Fruit fly (Drosophila melanogaster) whole organism, prepupa: ENCODE results near the gene CG3224.

Experiments used
- CG10631 ChIP-seq: fragments of 200-800 bp; sonication (Bioruptor generic); optimal IDR thresholded peaks from 2 replicates; lab custom pipeline; 2016; ENCODE audit warnings: missing biosample characterization, missing genetic modification characterization
- CG10669 ChIP-seq: fragments of 200-800 bp; sonication (Bioruptor generic); optimal IDR thresholded peaks from 3 replicates; lab custom pipeline; 2018; ENCODE audit warnings: missing biosample characterization, mild to moderate bottlenecking, missing genetic modification characterization, moderate library complexity
- CG11294 ChIP-seq: fragments of 200-800 bp; sonication (Bioruptor generic); IDR thresholded peaks from 2 replicates; pipeline ENCODE4 v1.3.6; 2022; ENCODE audit warnings: missing biosample characterization, missing genetic modification characterization
- CG11762 ChIP-seq: fragments of 200-800 bp; sonication (Bioruptor generic); optimal IDR thresholded peaks from 3 replicates; lab custom pipeline; 2016; ENCODE audit warnings: missing biosample characterization, missing genetic modification characterization; ENCODE audit not compliant: insufficient read depth
- CG1621 ChIP-seq: fragments of 200-800 bp; sonication (Bioruptor generic); optimal IDR thresholded peaks from 3 replicates; lab custom pipeline; 2018; ENCODE audit warnings: missing biosample characterization, mild to moderate bottlenecking, missing genetic modification characterization
- CG16779 ChIP-seq: fragments of 200-800 bp; sonication (Bioruptor generic); optimal IDR thresholded peaks from 3 replicates; lab custom pipeline; 2017; ENCODE audit warnings: missing biosample characterization, mild to moderate bottlenecking, missing genetic modification characterization
- CG31627 ChIP-seq: fragments of 200-800 bp; sonication (Bioruptor generic); optimal IDR thresholded peaks from 3 replicates; lab custom pipeline; 2016; ENCODE audit warnings: missing biosample characterization, missing genetic modification characterization
- CG32006 ChIP-seq: fragments of 200-800 bp; sonication (Bioruptor generic); optimal IDR thresholded peaks from 3 replicates; lab custom pipeline; 2017; ENCODE audit warnings: missing biosample characterization, mild to moderate bottlenecking, missing genetic modification characterization
- CG34406 ChIP-seq: fragments of 200-800 bp; sonication (Bioruptor generic); optimal IDR thresholded peaks from 3 replicates; lab custom pipeline; 2016; ENCODE audit warnings: missing biosample characterization, missing genetic modification characterization
- CG3919 ChIP-seq: fragments of 200-800 bp; sonication (Bioruptor generic); optimal IDR thresholded peaks from 3 replicates; lab custom pipeline; 2016; ENCODE audit warnings: missing biosample characterization, missing genetic modification characterization
- CG6792 ChIP-seq: fragments of 200-800 bp; sonication (Bioruptor generic); optimal IDR thresholded peaks from 3 replicates; lab custom pipeline; 2016; ENCODE audit warnings: missing biosample characterization, missing genetic modification characterization
- CG6808 ChIP-seq: fragments of 200-800 bp; sonication (Bioruptor generic); optimal IDR thresholded peaks from 3 replicates; lab custom pipeline; 2017; ENCODE audit warnings: missing biosample characterization, missing genetic modification characterization, mild to moderate bottlenecking, moderate library complexity, missing genetic modification reagents
- CG6854 ChIP-seq: fragments of 200-800 bp; sonication (Bioruptor generic); optimal IDR thresholded peaks from 2 replicates; lab custom pipeline; 2017; ENCODE audit warnings: missing biosample characterization, mild to moderate bottlenecking, missing genetic modification characterization
- CG7368 ChIP-seq: fragments of 200-800 bp; sonication (Bioruptor generic); optimal IDR thresholded peaks from 3 replicates; lab custom pipeline; 2016; ENCODE audit warnings: missing biosample characterization, missing genetic modification characterization
- CG8119 ChIP-seq: fragments of 200-800 bp; sonication (Bioruptor generic); IDR thresholded peaks from 3 replicates; pipeline ENCODE4 v1.3.6; 2022; ENCODE audit warnings: missing biosample characterization, missing genetic modification characterization
- CG8319 ChIP-seq: fragments of 200-800 bp; sonication (Bioruptor generic); optimal IDR thresholded peaks from 3 replicates; lab custom pipeline; 2016; ENCODE audit warnings: missing biosample characterization, missing genetic modification characterization
- Eip78C ChIP-seq: fragments of 200-800 bp; sonication (Bioruptor generic); peaks from one replicate; lab custom pipeline; 2016; ENCODE audit warnings: missing biosample characterization, missing genetic modification characterization
- Eip93F ChIP-seq: fragments of 200-800 bp; sonication (Bioruptor generic); optimal IDR thresholded peaks from 2 replicates; lab custom pipeline; 2016; ENCODE audit warnings: missing biosample characterization, mild to moderate bottlenecking, missing genetic modification characterization
- Ets21C ChIP-seq: fragments of 200-800 bp; sonication (Bioruptor generic); optimal IDR thresholded peaks from 3 replicates; lab custom pipeline; 2016; ENCODE audit warnings: missing biosample characterization, missing genetic modification characterization
- Ets96B ChIP-seq: fragments of 200-800 bp; optimal IDR thresholded peaks from 2 replicates; lab custom pipeline; 2019; ENCODE audit warnings: missing biosample characterization, mild to moderate bottlenecking, missing genetic modification characterization, moderate library complexity
- Gug ChIP-seq: fragments of 200-800 bp; sonication (Bioruptor generic); IDR thresholded peaks from 2 replicates; pipeline ENCODE4 v1.3.6; 2022; ENCODE audit warnings: missing biosample characterization, missing genetic modification characterization
- Hr38 ChIP-seq: sonication (Bioruptor generic); optimal IDR thresholded peaks from 2 replicates; lab custom pipeline; 2016; ENCODE audit warnings: missing biosample characterization, missing genetic modification characterization
- Hr39 ChIP-seq: fragments of 200-800 bp; sonication (Bioruptor generic); optimal IDR thresholded peaks from 2 replicates; lab custom pipeline; 2016; ENCODE audit warnings: missing biosample characterization, missing genetic modification characterization
- Hr4 ChIP-seq: fragments of 200-800 bp; sonication (Bioruptor generic); optimal IDR thresholded peaks from 3 replicates; lab custom pipeline; 2016; ENCODE audit warnings: missing biosample characterization, missing genetic modification characterization
- Lpt ChIP-seq: fragments of 200-800 bp; sonication (Bioruptor generic); optimal IDR thresholded peaks from 3 replicates; lab custom pipeline; 2016; ENCODE audit warnings: missing biosample characterization, missing genetic modification characterization
- Met ChIP-seq: fragments of 200-800 bp; sonication (Bioruptor generic); optimal IDR thresholded peaks from 3 replicates; lab custom pipeline; 2016; ENCODE audit warnings: missing biosample characterization, missing genetic modification characterization
- OdsH ChIP-seq: fragments of 200-800 bp; sonication (Bioruptor generic); optimal IDR thresholded peaks from 3 replicates; lab custom pipeline; 2016; ENCODE audit warnings: missing biosample characterization, missing genetic modification characterization
- Sox14 ChIP-seq: fragments of 200-800 bp; sonication (Bioruptor generic); optimal IDR thresholded peaks from 3 replicates; lab custom pipeline; 2016; ENCODE audit warnings: missing biosample characterization, missing genetic modification characterization
- Sox15 ChIP-seq: fragments of 200-800 bp; sonication (Bioruptor generic); optimal IDR thresholded peaks from 3 replicates; lab custom pipeline; 2016; ENCODE audit warnings: missing biosample characterization, missing genetic modification characterization
- achi ChIP-seq: fragments of 200-800 bp; sonication (Bioruptor generic); optimal IDR thresholded peaks from 3 replicates; lab custom pipeline; 2016; ENCODE audit warnings: missing biosample characterization, missing genetic modification characterization
- eg ChIP-seq: fragments of 200-800 bp; sonication (Bioruptor generic); IDR thresholded peaks from 3 replicates; pipeline ENCODE4 v1.3.6; 2022; ENCODE audit warnings: missing biosample characterization, missing genetic modification characterization
- fd59A ChIP-seq: fragments of 200-800 bp; sonication (Bioruptor generic); optimal IDR thresholded peaks from 2 replicates; lab custom pipeline; 2017; ENCODE audit warnings: missing biosample characterization, mild to moderate bottlenecking, missing genetic modification characterization, missing genetic modification reagents
- fd85E ChIP-seq: fragments of 200-800 bp; sonication (Bioruptor generic); optimal IDR thresholded peaks from 3 replicates; lab custom pipeline; 2016; ENCODE audit warnings: missing biosample characterization, missing genetic modification characterization
- fkh ChIP-seq: fragments of 200-800 bp; sonication (Bioruptor generic); optimal IDR thresholded peaks from 3 replicates; lab custom pipeline; 2017; ENCODE audit warnings: missing biosample characterization, mild to moderate bottlenecking, missing genetic modification characterization, moderate library complexity
- lz ChIP-seq: fragments of 200-800 bp; sonication (Bioruptor generic); optimal IDR thresholded peaks from 3 replicates; lab custom pipeline; 2016; ENCODE audit warnings: missing biosample characterization, missing genetic modification characterization
- net ChIP-seq: fragments of 200-800 bp; sonication (Bioruptor generic); optimal IDR thresholded peaks from 3 replicates; lab custom pipeline; 2016; ENCODE audit warnings: missing biosample characterization, missing genetic modification characterization
- pdm3 ChIP-seq: fragments of 200-800 bp; sonication (Bioruptor generic); optimal IDR thresholded peaks from 3 replicates; lab custom pipeline; 2016; ENCODE audit warnings: missing biosample characterization, missing genetic modification characterization
- ss ChIP-seq, 2 experiments: fragments of 200-800 bp; sonication (Bioruptor generic); optimal IDR thresholded peaks; 2 replicates in 1 of 2; 3 replicates in 1 of 2; lab custom pipeline; 2017 to 2018; ENCODE audit warnings: mild to moderate bottlenecking in 2 of 2, missing biosample characterization in 2 of 2, missing genetic modification characterization in 2 of 2, moderate library complexity in 1 of 2
- topi ChIP-seq: fragments of 200-800 bp; sonication (Bioruptor generic); optimal IDR thresholded peaks from 3 replicates; lab custom pipeline; 2016; ENCODE audit warnings: missing biosample characterization, missing genetic modification characterization

Gene CG3224

dm6 chrX:6694105-6694788 lies 33.0 kb upstream of the CG3224 start:
- TF ChIP-seq fd59A (no peak), CG6792 (no peak), eg (GFP tag; lab: Robert Waterston, UW) (no peak), CG16779 (tag; lab: Kevin White, UChicago) (no peak), Eip78C (GFP tag; lab: Kevin White, UChicago) (peak; percentile 69), CG34406 (GFP tag; lab: Kevin White, UChicago) (no peak), Hr38 (GFP tag; lab: Kevin White, UChicago) (no peak), Hr4 (GFP tag; lab: Kevin White, UChicago) (no peak), Ets21C (GFP tag; lab: Kevin White, UChicago) (no peak), Sox14 (peak; percentile 3), CG6854 (GFP tag; lab: Kevin White, UChicago) (no peak), Met (GFP tag; lab: Kevin White, UChicago) (no peak), Gug (GFP tag; lab: Robert Waterston, UW) (no peak), CG7368 (GFP tag; lab: Kevin White, UChicago) (no peak), OdsH (GFP tag; lab: Kevin White, UChicago) (no peak), CG31627 (GFP tag; lab: Kevin White, UChicago) (no peak), Eip93F (GFP tag; lab: Kevin White, UChicago) (no peak), topi (GFP tag; lab: Kevin White, UChicago) (no peak), fd85E (no peak), Lpt (GFP tag; lab: Kevin White, UChicago) (no peak), CG11294 (GFP tag; lab: Robert Waterston, UW) (no peak), CG8119 (GFP tag; lab: Robert Waterston, UW) (no peak), CG8319 (GFP tag; lab: Kevin White, UChicago) (no peak), CG32006 (GFP tag; lab: Kevin White, UChicago) (no peak), net (GFP tag; lab: Kevin White, UChicago) (no peak), Ets96B (tag; lab: Kevin White, UChicago) (peak; percentile 0), achi (GFP tag; lab: Kevin White, UChicago) (no peak), ss (GFP tag; optimal IDR thresholded peaks at IDR 0.05; lab: Kevin White, UChicago) (peak in 1 of 2 experiments; percentile 73), CG1621 (peak; percentile 43), Hr39 (GFP tag; lab: Kevin White, UChicago) (no peak), fkh (no peak), CG6808 (GFP tag; lab: Kevin White, UChicago) (no peak), lz (no peak), CG10631 (GFP tag; lab: Kevin White, UChicago) (no peak), CG11762 (GFP tag; lab: Kevin White, UChicago) (no peak), CG3919 (GFP tag; lab: Kevin White, UChicago) (no peak), Sox15 (no peak)

dm6 chrX:6688620-6689400 lies 27.5 kb upstream of the CG3224 start, which contains the start of gene CG3184:
TSS of gene CG3184 (minus strand) at chrX:6688774.
- TF ChIP-seq Hr39 (GFP tag; lab: Kevin White, UChicago) (no peak), CG10669 (GFP tag; lab: Kevin White, UChicago) (no peak), Sox14 (no peak), pdm3 (GFP tag; lab: Kevin White, UChicago) (no peak), CG11294 (GFP tag; lab: Robert Waterston, UW) (no peak), CG3919 (GFP tag; lab: Kevin White, UChicago) (no peak)
